Fruit fly (Drosophila melanogaster) whole organism, embryonic: ENCODE results near the gene CG34429.
A peak's percentile ranks its signal among the peaks of the same experiment; 100 is the strongest.

Source experiments
- CG10321 ChIP-seq: fragments of 200-800 bp; sonication (Bioruptor generic); IDR thresholded peaks from 2 replicates; pipeline ENCODE4 v1.3.6; 2022; ENCODE audit warnings: missing biosample characterization, missing genetic modification characterization
- CG11504 ChIP-seq: fragments of 200-800 bp; sonication (Bioruptor generic); optimal IDR thresholded peaks from 3 replicates; lab custom pipeline; 2019; ENCODE audit warnings: missing biosample characterization, mild to moderate bottlenecking, missing genetic modification characterization, moderate library complexity
- CG12071 ChIP-seq: fragments of 200-800 bp; sonication (Bioruptor generic); optimal IDR thresholded peaks from 3 replicates; lab custom pipeline; 2018; ENCODE audit warnings: missing biosample characterization, mild to moderate bottlenecking, missing genetic modification characterization
- CG14965 ChIP-seq: fragments of 200-800 bp; sonication (Bioruptor generic); optimal IDR thresholded peaks from 2 replicates; lab custom pipeline; 2016; ENCODE audit warnings: missing biosample characterization, missing genetic modification characterization, borderline replicate concordance
- CG18011 ChIP-seq: fragments of 200-800 bp; sonication (Bioruptor generic); optimal IDR thresholded peaks from 2 replicates; lab custom pipeline; 2017; ENCODE audit warnings: missing biosample characterization, missing genetic modification characterization, mild to moderate bottlenecking, moderate library complexity, missing genotype
- CG2199 ChIP-seq: fragments of 200-800 bp; sonication (Bioruptor generic); IDR thresholded peaks from 3 replicates; pipeline ENCODE4 v1.3.6; 2022; ENCODE audit warnings: missing biosample characterization, missing genetic modification characterization
- CG3065 ChIP-seq: fragments of 200-800 bp; sonication (Bioruptor generic); optimal IDR thresholded peaks from 2 replicates; lab custom pipeline; 2016; ENCODE audit warnings: missing biosample characterization, missing genetic modification characterization
- CG31388 ChIP-seq: fragments of 200-800 bp; sonication (Bioruptor generic); optimal IDR thresholded peaks from 2 replicates; lab custom pipeline; 2016; ENCODE audit warnings: missing biosample characterization, missing genetic modification characterization
- CG3281 ChIP-seq: fragments of 200-800 bp; sonication (Bioruptor generic); optimal IDR thresholded peaks from 3 replicates; lab custom pipeline; 2017; ENCODE audit warnings: missing biosample characterization, mild to moderate bottlenecking, missing genetic modification characterization
- CG33213 ChIP-seq: fragments of 200-800 bp; sonication (Bioruptor generic); optimal IDR thresholded peaks from 3 replicates; lab custom pipeline; 2016; ENCODE audit warnings: missing biosample characterization, missing genetic modification characterization
- CG34422 ChIP-seq: fragments of 200-800 bp; sonication (Bioruptor generic); IDR thresholded peaks from 3 replicates; pipeline ENCODE4 v1.3.6; 2022; ENCODE audit warnings: missing biosample characterization, missing genetic modification characterization
- CG5180 ChIP-seq: fragments of 200-800 bp; sonication (Bioruptor generic); optimal IDR thresholded peaks from 3 replicates; lab custom pipeline; 2017; ENCODE audit warnings: missing biosample characterization, missing genetic modification characterization, mild to moderate bottlenecking, moderate library complexity, missing genetic modification reagents
- CG5953 ChIP-seq: fragments of 200-800 bp; sonication (Bioruptor generic); IDR thresholded peaks from 2 replicates; pipeline ENCODE4 v1.3.6; 2022; ENCODE audit warnings: missing biosample characterization, missing genetic modification characterization
- CG6813 ChIP-seq: fragments of 200-800 bp; sonication (Bioruptor generic); optimal IDR thresholded peaks from 2 replicates; lab custom pipeline; 2017; ENCODE audit warnings: missing biosample characterization, missing genetic modification characterization, mild to moderate bottlenecking, moderate library complexity, missing genetic modification reagents
- CG7839 ChIP-seq: fragments of 200-800 bp; sonication (Bioruptor generic); optimal IDR thresholded peaks from 3 replicates; lab custom pipeline; 2018; ENCODE audit warnings: missing biosample characterization, mild to moderate bottlenecking, missing genetic modification characterization, moderate library complexity
- CG8478 ChIP-seq: fragments of >200 bp; optimal IDR thresholded peaks from 2 replicates; lab custom pipeline; 2018
- Deaf1 ChIP-seq: fragments of 200-800 bp; optimal IDR thresholded peaks from 3 replicates; lab custom pipeline; 2019; ENCODE audit warnings: missing biosample characterization, mild to moderate bottlenecking, missing genetic modification characterization, moderate library complexity
- Drgx ChIP-seq: fragments of 200-800 bp; sonication (Bioruptor generic); IDR thresholded peaks from 2 replicates; pipeline ENCODE4 v1.3.6; 2022; ENCODE audit warnings: missing biosample characterization, missing genetic modification characterization
- ERR ChIP-seq: fragments of 200-800 bp; sonication (Bioruptor generic); optimal IDR thresholded peaks from 2 replicates; lab custom pipeline; 2016; ENCODE audit warnings: missing biosample characterization, missing genetic modification characterization
- HLH3B ChIP-seq: fragments of 200-800 bp; sonication (Bioruptor generic); IDR thresholded peaks from 2 replicates; pipeline ENCODE4 v1.3.6; 2022; ENCODE audit warnings: missing biosample characterization, missing genetic modification characterization
- HLH54F ChIP-seq: fragments of 200-800 bp; sonication (Bioruptor generic); optimal IDR thresholded peaks from 3 replicates; lab custom pipeline; 2016; ENCODE audit warnings: missing biosample characterization, missing genetic modification characterization
- Hey ChIP-seq: fragments of 200-800 bp; sonication (Bioruptor generic); optimal IDR thresholded peaks from 3 replicates; lab custom pipeline; 2018; ENCODE audit warnings: missing biosample characterization, mild to moderate bottlenecking, missing genetic modification characterization
- HmgD ChIP-seq: fragments of 200-800 bp; sonication (Bioruptor generic); optimal IDR thresholded peaks from 3 replicates; lab custom pipeline; 2016; ENCODE audit warnings: missing biosample characterization, missing genetic modification characterization
- Nf-YC ChIP-seq: fragments of 200-800 bp; optimal IDR thresholded peaks from 3 replicates; lab custom pipeline; 2019; ENCODE audit warnings: missing biosample characterization, mild to moderate bottlenecking, missing genetic modification characterization, moderate library complexity
- Oaz ChIP-seq: fragments of 200-800 bp; sonication (Bioruptor generic); IDR thresholded peaks from 2 replicates; pipeline ENCODE4 v1.3.6; 2022; ENCODE audit warnings: missing biosample characterization, missing genetic modification characterization
- aop ChIP-seq: fragments of 200-800 bp; sonication (Bioruptor generic); IDR thresholded peaks from 2 replicates; pipeline ENCODE4 v1.3.6; 2022; ENCODE audit warnings: missing biosample characterization, missing genetic modification characterization
- ara ChIP-seq: fragments of 200-800 bp; sonication (Bioruptor generic); IDR thresholded peaks from 2 replicates; pipeline ENCODE4 v1.3.6; 2022; ENCODE audit warnings: missing biosample characterization, missing genetic modification characterization
- az2 ChIP-seq: fragments of 200-800 bp; sonication (Bioruptor generic); optimal IDR thresholded peaks from 3 replicates; lab custom pipeline; 2016; ENCODE audit warnings: missing biosample characterization, missing genetic modification characterization
- bsh ChIP-seq, 2 experiments: fragments of 200-800 bp; sonication (Bioruptor generic); optimal IDR thresholded peaks; 2 replicates each; lab custom pipeline; 2017 to 2018; ENCODE audit warnings: mild to moderate bottlenecking in 2 of 2, missing biosample characterization in 2 of 2, missing genetic modification characterization in 2 of 2, moderate library complexity in 1 of 2
- dati ChIP-seq: fragments of 200-800 bp; sonication (Bioruptor generic); IDR thresholded peaks from 2 replicates; pipeline ENCODE4 v1.3.6; 2022; ENCODE audit warnings: missing biosample characterization, missing genetic modification characterization
- dm ChIP-seq: fragments of 200-800 bp; sonication (Bioruptor generic); optimal IDR thresholded peaks from 3 replicates; lab custom pipeline; 2016; ENCODE audit warnings: missing biosample characterization, missing genetic modification characterization
- fd102C ChIP-seq: fragments of 200-800 bp; sonication (Bioruptor generic); optimal IDR thresholded peaks from 2 replicates; lab custom pipeline; 2018; ENCODE audit warnings: missing biosample characterization, mild to moderate bottlenecking, missing genetic modification characterization, moderate library complexity
- gem ChIP-seq: fragments of 200-800 bp; sonication (Bioruptor generic); optimal IDR thresholded peaks from 2 replicates; lab custom pipeline; 2019; ENCODE audit warnings: missing biosample characterization, mild to moderate bottlenecking, missing genetic modification characterization, moderate library complexity
- inv ChIP-seq: fragments of 200-800 bp; sonication (Bioruptor generic); IDR thresholded peaks from 2 replicates; pipeline ENCODE4 v1.3.6; 2022; ENCODE audit warnings: missing biosample characterization, missing genetic modification characterization; ENCODE audit not compliant: partially characterized antibody
- kay ChIP-seq: fragments of 200-800 bp; sonication (Bioruptor generic); optimal IDR thresholded peaks from 2 replicates; lab custom pipeline; 2016; ENCODE audit warnings: missing biosample characterization, missing genetic modification characterization
- lab ChIP-seq: fragments of 200-800 bp; sonication (Bioruptor generic); optimal IDR thresholded peaks from 3 replicates; lab custom pipeline; 2017; ENCODE audit warnings: missing biosample characterization, missing genetic modification characterization, mild to moderate bottlenecking, moderate library complexity, missing genetic modification reagents
- maf-S ChIP-seq: fragments of 200-800 bp; sonication (Bioruptor generic); optimal IDR thresholded peaks from 2 replicates; lab custom pipeline; 2016; ENCODE audit warnings: missing biosample characterization, missing genetic modification characterization
- nom ChIP-seq: fragments of 200-800 bp; sonication (Bioruptor generic); optimal IDR thresholded peaks from 2 replicates; lab custom pipeline; 2017; ENCODE audit warnings: missing biosample characterization, missing genetic modification characterization, mild to moderate bottlenecking, moderate library complexity, missing genetic modification reagents
- pan ChIP-seq, 4 experiments: fragments of >200 bp in 3 of 4; fragments of 200-800 bp in 1 of 4; sonication (Bioruptor generic) in 1 of 4; optimal IDR thresholded peaks in 3 of 4; IDR thresholded peaks in 1 of 4; 2 replicates each; pipeline versions ENCODE4 v1.3.6 to Lab custom; 2017 to 2022; ENCODE audit warnings: missing biosample characterization in 2 of 4, missing genetic modification characterization in 2 of 4, mixed read lengths in 1 of 4
- pfk ChIP-seq: fragments of 200-800 bp; sonication (Bioruptor generic); optimal IDR thresholded peaks from 2 replicates; lab custom pipeline; 2018; ENCODE audit warnings: missing biosample characterization, mild to moderate bottlenecking, missing genetic modification characterization, moderate library complexity
- prd ChIP-seq, 3 experiments: fragments of >200 bp in 2 of 3; fragments of 200-800 bp in 1 of 3; sonication (Bioruptor generic) in 1 of 3; optimal IDR thresholded peaks in 2 of 3; IDR thresholded peaks in 1 of 3; 2 replicates in 2 of 3; 3 replicates in 1 of 3; pipeline versions ENCODE4 v1.3.6 to Lab custom; 2017 to 2022; ENCODE audit warnings: missing biosample characterization in 1 of 3, missing genetic modification characterization in 1 of 3
- psq ChIP-seq: fragments of 200-800 bp; sonication (Bioruptor generic); optimal IDR thresholded peaks from 2 replicates; lab custom pipeline; 2017; ENCODE audit warnings: missing biosample characterization, missing genetic modification characterization
- so ChIP-seq: fragments of 200-800 bp; sonication (Bioruptor generic); IDR thresholded peaks from 3 replicates; pipeline ENCODE4 v1.3.6; 2022; ENCODE audit warnings: missing biosample characterization, missing genetic modification characterization
- tna ChIP-seq: fragments of 200-800 bp; sonication (Bioruptor generic); IDR thresholded peaks from 2 replicates; pipeline ENCODE4 v1.3.6; 2022; ENCODE audit warnings: missing biosample characterization, missing genetic modification characterization; ENCODE audit not compliant: partially characterized antibody
- trh ChIP-seq: fragments of 200-800 bp; sonication (Bioruptor generic); optimal IDR thresholded peaks from 2 replicates; lab custom pipeline; 2016; ENCODE audit warnings: missing biosample characterization, missing genetic modification characterization
- twi ChIP-seq: fragments of 200-800 bp; optimal IDR thresholded peaks from 2 replicates; lab custom pipeline; 2019; ENCODE audit warnings: missing biosample characterization, mild to moderate bottlenecking, missing genetic modification characterization, moderate library complexity
- vvl ChIP-seq: fragments of 200-800 bp; sonication (Bioruptor generic); IDR thresholded peaks from 2 replicates; pipeline ENCODE4 v1.3.6; 2022; ENCODE audit warnings: missing biosample characterization, missing genetic modification characterization
- yki ChIP-seq: fragments of >200 bp; optimal IDR thresholded peaks from 3 replicates; lab custom pipeline; 2018
- zf30C ChIP-seq: fragments of 200-800 bp; sonication (Bioruptor generic); optimal IDR thresholded peaks from 3 replicates; lab custom pipeline; 2018; ENCODE audit warnings: missing biosample characterization, mild to moderate bottlenecking, missing genetic modification characterization
- zfh1 ChIP-seq: fragments of 200-800 bp; sonication (Bioruptor generic); IDR thresholded peaks from 3 replicates; pipeline ENCODE4 v1.3.6; 2022; ENCODE audit warnings: missing biosample characterization, missing genetic modification characterization

CG34429 gene

DNA sequence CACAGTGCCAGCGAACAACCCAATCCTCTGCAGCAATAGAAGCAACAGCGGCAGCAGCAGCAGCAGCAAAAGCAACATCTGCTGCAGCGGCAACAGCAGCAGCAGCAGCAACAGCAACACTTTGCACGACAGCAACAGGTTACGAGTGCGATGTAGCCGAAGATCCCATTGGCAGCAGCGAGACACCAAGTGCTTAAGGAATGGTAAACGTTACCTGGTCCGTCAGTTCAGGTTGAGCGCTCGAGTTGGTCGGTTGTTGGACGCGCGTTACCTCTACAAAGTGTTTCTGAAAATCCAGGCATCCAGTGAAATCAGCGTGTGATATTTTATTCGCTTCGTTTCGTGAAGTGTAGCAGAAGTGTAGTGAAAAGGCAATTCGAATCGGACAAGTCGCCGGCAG, 34.1 kb upstream of the CG34429 start, which contains the start of gene CG17672 (continued):
- no peak for TF ChIP-seq HLH3B (GFP tag; lab: Robert Waterston, UW)
- no peak for TF ChIP-seq CG12071
- TF ChIP-seq dati (GFP tag; lab: Robert Waterston, UW) = no peak
- TF ChIP-seq CG33213 = no peak
- TF ChIP-seq pan (optimal IDR thresholded peaks at IDR 0.05; lab: Kevin White, UChicago) = no peak
- no peak for TF ChIP-seq pan (GFP tag; optimal IDR thresholded peaks at IDR 0.05 in 1 of 2, IDR thresholded peaks at IDR 0.05 in 1 of 2)
- TF ChIP-seq pfk (GFP tag; lab: Kevin White, UChicago) = no peak
- no peak for TF ChIP-seq twi (tag; lab: Kevin White, UChicago)
- TF ChIP-seq CG7839 = no peak
- no peak for TF ChIP-seq so (GFP tag; lab: Robert Waterston, UW)
- TF ChIP-seq psq = no peak
- 0 out of 2 replicates have a peak, but pooled peaks have one; percentile 14 for TF ChIP-seq inv (GFP tag; lab: Robert Waterston, UW)
- TF ChIP-seq gem (tag; lab: Kevin White, UChicago) = no peak
- TF ChIP-seq CG2199 = no peak
- no peak; the same call in 1 of the 2 replicates for TF ChIP-seq tna (GFP tag; lab: Robert Waterston, UW)
- TF ChIP-seq maf-S = no peak
- TF ChIP-seq Oaz (GFP tag; lab: Robert Waterston, UW) = no peak
- no peak for TF ChIP-seq lab (GFP tag; lab: Kevin White, UChicago)
- TF ChIP-seq CG3281 (GFP tag; lab: Kevin White, UChicago) = no peak
- peak; percentile 45; the same call in 1 of the 2 replicates for TF ChIP-seq vvl (GFP tag; lab: Robert Waterston, UW)
- TF ChIP-seq ERR (GFP tag; lab: Kevin White, UChicago) = no peak
- peak; percentile 39 for TF ChIP-seq nom (GFP tag; lab: Kevin White, UChicago)
- no peak for TF ChIP-seq yki (lab: Kevin White, UChicago)
- peak in 1 of 2 experiments; percentile 22 for TF ChIP-seq bsh (GFP tag; optimal IDR thresholded peaks at IDR 0.05; lab: Kevin White, UChicago)
- no peak for TF ChIP-seq zfh1
- no peak for TF ChIP-seq HLH54F (GFP tag; lab: Kevin White, UChicago)
- no peak for TF ChIP-seq CG18011
- 0 out of 3 replicates have a peak, but pooled peaks have one; percentile 27 for TF ChIP-seq CG34422
- no peak for TF ChIP-seq CG5953
- no peak for TF ChIP-seq CG3065 (GFP tag; lab: Kevin White, UChicago)
- 0 out of 2 replicates have a peak, but pooled peaks have one; percentile 15 for TF ChIP-seq Drgx
- TF ChIP-seq CG10321 (GFP tag; lab: Robert Waterston, UW) = no peak
- peak; percentile 23 for TF ChIP-seq CG5180
- no peak for TF ChIP-seq kay (GFP tag; lab: Kevin White, UChicago)
- TF ChIP-seq CG8478 (lab: Kevin White, UChicago) = peak; percentile 71
- TF ChIP-seq CG6813 = no peak
- no peak for TF ChIP-seq trh (GFP tag; lab: Kevin White, UChicago)
- TF ChIP-seq prd (optimal IDR thresholded peaks at IDR 0.05; lab: Kevin White, UChicago) = no peak
- TF ChIP-seq prd (GFP tag; IDR thresholded peaks at IDR 0.05; lab: Robert Waterston, UW) = no peak
- 0 out of 2 replicates have a peak, but pooled peaks have one; percentile 41 for TF ChIP-seq ara (GFP tag; lab: Robert Waterston, UW)
- TF ChIP-seq fd102C = no peak
- TF ChIP-seq CG11504 (tag; lab: Kevin White, UChicago) = peak; percentile 69
- TF ChIP-seq Hey (tag; lab: Kevin White, UChicago) = no peak
- TF ChIP-seq aop (GFP tag; lab: Robert Waterston, UW) = no peak
- peak; percentile 45 for TF ChIP-seq Nf-YC
- no peak for TF ChIP-seq zf30C (GFP tag; lab: Kevin White, UChicago)
- no peak for TF ChIP-seq az2 (GFP tag; lab: Kevin White, UChicago)
- TF ChIP-seq dm (GFP tag; lab: Kevin White, UChicago) = no peak
- TF ChIP-seq Deaf1 (tag; lab: Kevin White, UChicago) = peak; percentile 93
- no peak for TF ChIP-seq CG31388 (GFP tag; lab: Kevin White, UChicago)
- TF ChIP-seq HmgD = no peak
- TF ChIP-seq CG14965 (GFP tag; lab: Kevin White, UChicago) = no peak
